Worm (Caenorhabditis elegans) whole organism, early embryonic: ENCODE measurements around the gene T13H5.1.

Experiments
- F13C5.2 ChIP-seq: sonication (generic microtip); optimal IDR thresholded peaks from 2 replicates; lab custom pipeline; 2017; ENCODE audit warnings: mild to moderate bottlenecking, missing genetic modification characterization, inconsistent platforms, missing compliant biosample characterization
- ama-1 ChIP-seq: fragments of 150-350 bp; optimal IDR thresholded peaks from 2 replicates; lab custom pipeline; 2014

DNA sequence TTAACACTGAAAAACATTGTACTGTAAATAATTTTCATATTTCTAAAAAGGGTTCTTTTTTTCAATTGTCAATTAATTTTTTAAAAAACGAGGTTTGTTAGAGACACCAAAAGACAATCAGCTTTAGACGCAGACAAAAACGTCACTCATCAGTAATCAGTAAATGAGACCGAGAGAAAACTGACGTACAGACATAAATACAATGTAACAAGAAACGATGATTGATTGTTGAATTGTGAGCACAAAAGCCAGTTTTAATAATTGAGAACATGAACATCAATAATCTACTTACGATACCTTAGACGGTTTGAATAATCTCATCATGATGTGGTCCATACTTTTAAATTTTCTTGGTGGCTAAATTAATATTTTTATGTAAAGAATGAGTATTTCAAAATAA, 2.1 kb downstream of the T13H5.1 start:
- no peak for TF ChIP-seq F13C5.2 (tag; lab: Kevin White, UChicago)
- no peak for TF ChIP-seq ama-1 (lab: Kevin White, UChicago)
